Fruit fly (Drosophila melanogaster) whole organism, embryonic: ENCODE data around the gene axo.

Source experiments
- ATbp ChIP-seq: fragments of 200-800 bp; sonication (Bioruptor generic); optimal IDR thresholded peaks from 2 replicates; lab custom pipeline; 2017; ENCODE audit warnings: missing biosample characterization, mild to moderate bottlenecking, missing genetic modification characterization, missing genetic modification reagents
- CG10321 ChIP-seq: fragments of 200-800 bp; sonication (Bioruptor generic); IDR thresholded peaks from 2 replicates; pipeline ENCODE4 v1.3.6; 2022; ENCODE audit warnings: missing biosample characterization, missing genetic modification characterization
- CG12391 ChIP-seq: fragments of 200-800 bp; sonication (Bioruptor generic); optimal IDR thresholded peaks from 3 replicates; lab custom pipeline; 2018; ENCODE audit warnings: missing biosample characterization, mild to moderate bottlenecking, missing genetic modification characterization, moderate library complexity
- CG12769 ChIP-seq: fragments of 200-800 bp; sonication (Bioruptor generic); optimal IDR thresholded peaks from 2 replicates; lab custom pipeline; 2019; ENCODE audit warnings: missing biosample characterization, mild to moderate bottlenecking, missing genetic modification characterization, moderate library complexity
- CG14050 ChIP-seq: fragments of 200-800 bp; sonication (Bioruptor generic); IDR thresholded peaks from 3 replicates; pipeline ENCODE4 v1.3.6; 2022; ENCODE audit warnings: missing biosample characterization, missing genetic modification characterization
- CG14441 ChIP-seq: fragments of 200-800 bp; sonication (Bioruptor generic); IDR thresholded peaks from 2 replicates; pipeline ENCODE4 v1.3.6; 2022; ENCODE audit warnings: missing biosample characterization, missing genetic modification characterization
- CG14667 ChIP-seq: fragments of 200-800 bp; sonication (Bioruptor generic); IDR thresholded peaks from 2 replicates; pipeline ENCODE4 v1.3.6; 2022; ENCODE audit warnings: missing biosample characterization, missing genetic modification characterization
- CG14710 ChIP-seq: fragments of 200-800 bp; sonication (Bioruptor generic); optimal IDR thresholded peaks from 3 replicates; lab custom pipeline; 2019; ENCODE audit warnings: missing biosample characterization, mild to moderate bottlenecking, missing genetic modification characterization, moderate library complexity
- CG1529 ChIP-seq: fragments of 200-800 bp; sonication (Bioruptor generic); optimal IDR thresholded peaks from 3 replicates; lab custom pipeline; 2018; ENCODE audit warnings: missing biosample characterization, missing genetic modification characterization
- CG1602 ChIP-seq: fragments of 200-800 bp; sonication (Bioruptor generic); optimal IDR thresholded peaks from 3 replicates; lab custom pipeline; 2016; ENCODE audit warnings: missing biosample characterization, missing genetic modification characterization
- CG16813 ChIP-seq: fragments of 200-800 bp; sonication (Bioruptor generic); IDR thresholded peaks from 3 replicates; pipeline ENCODE4 v1.3.6; 2022; ENCODE audit warnings: missing biosample characterization, missing genetic modification characterization; ENCODE audit not compliant: partially characterized antibody
- CG2120 ChIP-seq: fragments of 200-800 bp; sonication (Bioruptor generic); optimal IDR thresholded peaks from 3 replicates; lab custom pipeline; 2016; ENCODE audit warnings: missing biosample characterization, missing genetic modification characterization
- CG30020 ChIP-seq: fragments of 200-800 bp; optimal IDR thresholded peaks from 2 replicates; lab custom pipeline; 2019; ENCODE audit warnings: missing biosample characterization, mild to moderate bottlenecking, missing genetic modification characterization, moderate library complexity
- CG6791 ChIP-seq: fragments of 200-800 bp; sonication (Bioruptor generic); IDR thresholded peaks from 3 replicates; pipeline ENCODE4 v1.3.6; 2022; ENCODE audit warnings: missing biosample characterization, missing genetic modification characterization; ENCODE audit not compliant: partially characterized antibody
- CG7928 ChIP-seq: fragments of 200-800 bp; sonication (Bioruptor generic); optimal IDR thresholded peaks from 2 replicates; lab custom pipeline; 2017; ENCODE audit warnings: missing biosample characterization, mild to moderate bottlenecking, missing genetic modification characterization
- CG9437 ChIP-seq: fragments of 200-800 bp; sonication (Bioruptor generic); optimal IDR thresholded peaks from 2 replicates; lab custom pipeline; 2018; ENCODE audit warnings: missing biosample characterization, mild to moderate bottlenecking, missing genetic modification characterization
- D19B ChIP-seq: fragments of 200-800 bp; sonication (Bioruptor generic); optimal IDR thresholded peaks from 2 replicates; lab custom pipeline; 2017; ENCODE audit warnings: missing biosample characterization, mild to moderate bottlenecking, missing genetic modification characterization
- Dek ChIP-seq: fragments of 200-800 bp; sonication (Bioruptor generic); optimal IDR thresholded peaks from 3 replicates; lab custom pipeline; 2019; ENCODE audit warnings: missing biosample characterization, mild to moderate bottlenecking, missing genetic modification characterization, moderate library complexity
- Lim3 ChIP-seq: fragments of 200-800 bp; sonication (Bioruptor generic); IDR thresholded peaks from 2 replicates; pipeline ENCODE4 v1.3.6; 2022; ENCODE audit warnings: missing biosample characterization, missing genetic modification characterization
- Mad ChIP-seq: fragments of 200-800 bp; sonication (Bioruptor generic); optimal IDR thresholded peaks from 2 replicates; lab custom pipeline; 2016; ENCODE audit warnings: missing biosample characterization, missing genetic modification characterization
- Pdp1 ChIP-seq, 2 experiments: fragments of 200-800 bp; sonication (Bioruptor generic); optimal IDR thresholded peaks; 3 replicates each; lab custom pipeline; 2016; ENCODE audit warnings: missing biosample characterization in 2 of 2, missing genetic modification characterization in 2 of 2, mild to moderate bottlenecking in 1 of 2, moderate library complexity in 1 of 2
- Ptx1 ChIP-seq: fragments of 200-800 bp; sonication (Bioruptor generic); IDR thresholded peaks from 2 replicates; pipeline ENCODE4 v1.3.6; 2022; ENCODE audit warnings: missing biosample characterization, missing genetic modification characterization
- Stat92E ChIP-seq, 3 experiments: fragments of >200 bp in 2 of 3; fragments of 200-800 bp in 1 of 3; sonication (Bioruptor generic) in 1 of 3; optimal IDR thresholded peaks; 2 replicates each; lab custom pipeline; 2017 to 2019; ENCODE audit warnings: missing biosample characterization in 3 of 3, missing genetic modification characterization in 3 of 3, mild to moderate bottlenecking in 1 of 3, moderate library complexity in 1 of 3
- ac ChIP-seq: fragments of 200-800 bp; sonication (Bioruptor generic); optimal IDR thresholded peaks from 3 replicates; lab custom pipeline; 2017; ENCODE audit warnings: missing biosample characterization, mild to moderate bottlenecking, missing genetic modification characterization
- ase ChIP-seq: fragments of 200-800 bp; sonication (Bioruptor generic); IDR thresholded peaks from 3 replicates; pipeline ENCODE4 v1.3.6; 2022; ENCODE audit warnings: missing biosample characterization, missing genetic modification characterization
- az2 ChIP-seq: fragments of 200-800 bp; sonication (Bioruptor generic); optimal IDR thresholded peaks from 3 replicates; lab custom pipeline; 2016; ENCODE audit warnings: missing biosample characterization, missing genetic modification characterization
- cad ChIP-seq: fragments of >200 bp; optimal IDR thresholded peaks from 2 replicates; lab custom pipeline; 2017; ENCODE audit warnings: missing biosample characterization, missing genetic modification characterization
- caup ChIP-seq: fragments of 200-800 bp; sonication (Bioruptor generic); optimal IDR thresholded peaks from 3 replicates; lab custom pipeline; 2017; ENCODE audit warnings: missing biosample characterization, mild to moderate bottlenecking, missing genetic modification characterization, moderate library complexity; ENCODE audit not compliant: severe bottlenecking
- dmrt99B ChIP-seq: fragments of 200-800 bp; sonication (Bioruptor generic); optimal IDR thresholded peaks from 2 replicates; lab custom pipeline; 2018; ENCODE audit warnings: missing biosample characterization, mild to moderate bottlenecking, missing genetic modification characterization, moderate library complexity
- dysf ChIP-seq: fragments of 200-800 bp; sonication (Bioruptor generic); IDR thresholded peaks from 3 replicates; pipeline ENCODE4 v1.3.6; 2022; ENCODE audit warnings: missing biosample characterization, missing genetic modification characterization
- emc ChIP-seq: fragments of 200-800 bp; sonication (Bioruptor generic); optimal IDR thresholded peaks from 2 replicates; lab custom pipeline; 2016; ENCODE audit warnings: missing biosample characterization, missing genetic modification characterization
- ewg ChIP-seq: fragments of 200-800 bp; sonication (Bioruptor generic); optimal IDR thresholded peaks from 3 replicates; lab custom pipeline; 2017; ENCODE audit warnings: mild to moderate bottlenecking, missing biosample characterization, missing genetic modification reagents, missing genetic modification characterization
- fd64A ChIP-seq: fragments of 200-800 bp; sonication (Bioruptor generic); optimal IDR thresholded peaks from 3 replicates; lab custom pipeline; 2018; ENCODE audit warnings: missing biosample characterization, mild to moderate bottlenecking, missing genetic modification characterization
- fd96Cb ChIP-seq: fragments of 200-800 bp; sonication (Bioruptor generic); optimal IDR thresholded peaks from 2 replicates; lab custom pipeline; 2018; ENCODE audit warnings: missing biosample characterization, mild to moderate bottlenecking, missing genetic modification characterization, moderate library complexity
- gcm ChIP-seq: fragments of 200-800 bp; sonication (Bioruptor generic); optimal IDR thresholded peaks from 2 replicates; lab custom pipeline; 2019; ENCODE audit warnings: missing biosample characterization, mild to moderate bottlenecking, missing genetic modification characterization, moderate library complexity
- gem ChIP-seq: fragments of 200-800 bp; sonication (Bioruptor generic); optimal IDR thresholded peaks from 2 replicates; lab custom pipeline; 2019; ENCODE audit warnings: missing biosample characterization, mild to moderate bottlenecking, missing genetic modification characterization, moderate library complexity
- h ChIP-seq: fragments of >200 bp; optimal IDR thresholded peaks from 2 replicates; lab custom pipeline; 2017
- hth ChIP-seq: fragments of >200 bp; optimal IDR thresholded peaks from 2 replicates; lab custom pipeline; 2017; ENCODE audit warnings: inconsistent platforms
- insv ChIP-seq, 2 experiments: fragments of 200-800 bp; sonication (Bioruptor generic); optimal IDR thresholded peaks; 3 replicates each; lab custom pipeline; 2016 to 2018; ENCODE audit warnings: missing biosample characterization in 2 of 2, missing genetic modification characterization in 2 of 2
- lab ChIP-seq: fragments of 200-800 bp; sonication (Bioruptor generic); optimal IDR thresholded peaks from 3 replicates; lab custom pipeline; 2017; ENCODE audit warnings: missing biosample characterization, missing genetic modification characterization, mild to moderate bottlenecking, moderate library complexity, missing genetic modification reagents
- lola ChIP-seq, 3 experiments: fragments of >200 bp in 2 of 3; fragments of 200-800 bp in 1 of 3; sonication (Bioruptor generic) in 1 of 3; optimal IDR thresholded peaks; 2 replicates each; lab custom pipeline; 2017 to 2019; ENCODE audit warnings: missing biosample characterization in 3 of 3, missing genetic modification characterization in 3 of 3, mild to moderate bottlenecking in 1 of 3, moderate library complexity in 1 of 3
- lov ChIP-seq, 2 experiments: fragments of 200-800 bp in 1 of 2; fragments of >200 bp in 1 of 2; sonication (Bioruptor generic) in 1 of 2; IDR thresholded peaks in 1 of 2; optimal IDR thresholded peaks in 1 of 2; 2 replicates in 1 of 2; 3 replicates in 1 of 2; pipeline versions ENCODE4 v1.3.6 to Lab custom; 2017 to 2022; ENCODE audit warnings: missing biosample characterization in 1 of 2, missing genetic modification characterization in 1 of 2
- odd ChIP-seq: fragments of 200-800 bp; sonication (Bioruptor generic); optimal IDR thresholded peaks from 2 replicates; lab custom pipeline; 2017; ENCODE audit warnings: missing biosample characterization, mild to moderate bottlenecking, missing genetic modification characterization
- peb ChIP-seq: fragments of 200-800 bp; sonication (Bioruptor generic); IDR thresholded peaks from 2 replicates; pipeline ENCODE4 v1.3.6; 2022; ENCODE audit warnings: missing biosample characterization, missing genetic modification characterization
- pho ChIP-seq: fragments of 200-800 bp; sonication (Bioruptor generic); optimal IDR thresholded peaks from 2 replicates; lab custom pipeline; 2016; ENCODE audit warnings: missing biosample characterization, missing genetic modification characterization
- ranshi ChIP-seq: fragments of 200-800 bp; sonication (Bioruptor generic); IDR thresholded peaks from 2 replicates; pipeline ENCODE4 v1.3.6; 2022; ENCODE audit warnings: missing biosample characterization, missing genetic modification characterization
- row ChIP-seq: fragments of 200-800 bp; sonication (Bioruptor generic); IDR thresholded peaks from 3 replicates; pipeline ENCODE4 v1.3.6; 2022; ENCODE audit warnings: missing biosample characterization, missing genetic modification characterization
- shn ChIP-seq: fragments of 200-800 bp; sonication (Bioruptor generic); optimal IDR thresholded peaks from 3 replicates; lab custom pipeline; 2016; ENCODE audit warnings: missing biosample characterization, missing genetic modification characterization
- sr ChIP-seq: fragments of 200-800 bp; sonication (Bioruptor generic); IDR thresholded peaks from 3 replicates; pipeline ENCODE4 v1.3.6; 2022; ENCODE audit warnings: missing biosample characterization, missing genetic modification characterization
- usp ChIP-seq: fragments of >200 bp; optimal IDR thresholded peaks from 2 replicates; lab custom pipeline; 2017; ENCODE audit warnings: missing biosample characterization, missing genetic modification characterization

The axo gene

dm6 chr3L:4611311-4611710 lies 75.8 kb downstream of the axo start (continued):
- peak; percentile 78 for TF ChIP-seq row (GFP tag; lab: Robert Waterston, UW)
- TF ChIP-seq Lim3 (GFP tag; lab: Robert Waterston, UW), result no peak
- no peak for TF ChIP-seq insv (GFP tag; optimal IDR thresholded peaks at IDR 0.05; lab: Kevin White, UChicago)
- peak; percentile 80 for TF ChIP-seq ATbp (GFP tag; lab: Kevin White, UChicago)
- peak; percentile 36 for TF ChIP-seq CG9437 (GFP tag; lab: Kevin White, UChicago)
- TF ChIP-seq ranshi (GFP tag; lab: Robert Waterston, UW), result peak; percentile 86
- TF ChIP-seq CG7928 (GFP tag; lab: Kevin White, UChicago), result no peak
- TF ChIP-seq odd (GFP tag; lab: Kevin White, UChicago), result no peak
- peak; percentile 59 for TF ChIP-seq gcm
- peak in 1 of 3 experiments; percentile 42 for TF ChIP-seq Stat92E (GFP tag; optimal IDR thresholded peaks at IDR 0.05; lab: Kevin White, UChicago)
- TF ChIP-seq CG14050 (GFP tag; lab: Robert Waterston, UW), result peak; percentile 64
- no peak for TF ChIP-seq emc
- TF ChIP-seq gem (tag; lab: Kevin White, UChicago), result peak; percentile 79
- TF ChIP-seq hth, result no peak
- TF ChIP-seq CG1602 (GFP tag; lab: Kevin White, UChicago), result peak; percentile 64
- TF ChIP-seq lab (GFP tag; lab: Kevin White, UChicago), result peak; percentile 72
- peak; percentile 79 for TF ChIP-seq dysf (GFP tag; lab: Robert Waterston, UW)
- TF ChIP-seq ewg (GFP tag; lab: Kevin White, UChicago), result peak; percentile 68
- no peak for TF ChIP-seq caup
- peak in 1 of 3 experiments; percentile 69 for TF ChIP-seq lola (GFP tag; optimal IDR thresholded peaks at IDR 0.05; lab: Kevin White, UChicago)
- no peak for TF ChIP-seq Dek (tag; lab: Kevin White, UChicago)
- TF ChIP-seq fd96Cb (tag; lab: Kevin White, UChicago), result peak; percentile 81
- TF ChIP-seq fd64A (GFP tag; lab: Kevin White, UChicago), result peak; percentile 62
- TF ChIP-seq usp (GFP tag; lab: Kevin White, UChicago), result no peak
- peak; percentile 0 for TF ChIP-seq pho (GFP tag; lab: Kevin White, UChicago)
- peak; percentile 73 for TF ChIP-seq dmrt99B
- TF ChIP-seq Mad (GFP tag; lab: Kevin White, UChicago), result peak; percentile 54
- TF ChIP-seq CG16813 (GFP tag; lab: Robert Waterston, UW), result no peak
- TF ChIP-seq Ptx1 (GFP tag; lab: Robert Waterston, UW), result peak; percentile 79
- peak; percentile 12 for TF ChIP-seq shn (GFP tag; lab: Kevin White, UChicago)
- no peak for TF ChIP-seq cad
- TF ChIP-seq lov (optimal IDR thresholded peaks at IDR 0.05; lab: Kevin White, UChicago), result no peak
- peak; percentile 85 for TF ChIP-seq lov (GFP tag; IDR thresholded peaks at IDR 0.05; lab: Robert Waterston, UW)
- no peak for TF ChIP-seq CG6791
- TF ChIP-seq sr (GFP tag; lab: Robert Waterston, UW), result 0 out of 3 replicates have a peak, but pooled peaks have one; percentile 27
- peak in 1 of 2 experiments; percentile 73 for TF ChIP-seq Pdp1 (GFP tag; optimal IDR thresholded peaks at IDR 0.05; lab: Kevin White, UChicago)
- peak; percentile 66 for TF ChIP-seq CG1529 (GFP tag; lab: Kevin White, UChicago)
- no peak for TF ChIP-seq h (lab: Kevin White, UChicago)
- TF ChIP-seq CG10321 (GFP tag; lab: Robert Waterston, UW), result peak; percentile 13; the same call in 1 of the 2 replicates
- TF ChIP-seq CG2120 (GFP tag; lab: Kevin White, UChicago), result no peak
- TF ChIP-seq CG14710, result peak; percentile 64
- TF ChIP-seq CG14441, result peak; percentile 81
- peak; percentile 84 for TF ChIP-seq peb (GFP tag; lab: Robert Waterston, UW)
- TF ChIP-seq D19B (GFP tag; lab: Kevin White, UChicago), result no peak
- no peak for TF ChIP-seq CG30020 (tag; lab: Kevin White, UChicago)
- TF ChIP-seq CG14667 (GFP tag; lab: Robert Waterston, UW), result peak; percentile 64
- peak; percentile 82 for TF ChIP-seq az2 (GFP tag; lab: Kevin White, UChicago)
- TF ChIP-seq CG12391 (tag; lab: Kevin White, UChicago), result peak; percentile 74
- peak; percentile 76 for TF ChIP-seq ase (GFP tag; lab: Robert Waterston, UW)
- no peak for TF ChIP-seq ac (GFP tag; lab: Kevin White, UChicago)
- TF ChIP-seq CG12769 (tag; lab: Kevin White, UChicago), result peak; percentile 61
